Fruit fly (Drosophila melanogaster) whole organism, embryonic: Measurements from ENCODE around the gene CG6023.

Experiments
- CG12744 ChIP-seq: fragments of 200-800 bp; sonication (Bioruptor generic); optimal IDR thresholded peaks from 2 replicates; lab custom pipeline; 2016; ENCODE audit warnings: missing biosample characterization, missing genetic modification characterization
- CG17802 ChIP-seq: fragments of 200-800 bp; sonication (Bioruptor generic); optimal IDR thresholded peaks from 2 replicates; lab custom pipeline; 2018; ENCODE audit warnings: missing biosample characterization, mild to moderate bottlenecking, missing genetic modification characterization, moderate library complexity
- CG31388 ChIP-seq: fragments of 200-800 bp; sonication (Bioruptor generic); optimal IDR thresholded peaks from 2 replicates; lab custom pipeline; 2016; ENCODE audit warnings: missing biosample characterization, missing genetic modification characterization
- CG33557 ChIP-seq: fragments of 200-800 bp; sonication (Bioruptor generic); optimal IDR thresholded peaks from 2 replicates; lab custom pipeline; 2019; ENCODE audit warnings: missing biosample characterization, mild to moderate bottlenecking, missing genetic modification characterization, moderate library complexity
- CG7372 ChIP-seq: fragments of 200-800 bp; sonication (Bioruptor generic); IDR thresholded peaks from 2 replicates; pipeline ENCODE4 v1.3.6; 2022; ENCODE audit warnings: missing biosample characterization, missing genetic modification characterization
- ERR ChIP-seq: fragments of 200-800 bp; sonication (Bioruptor generic); optimal IDR thresholded peaks from 2 replicates; lab custom pipeline; 2016; ENCODE audit warnings: missing biosample characterization, missing genetic modification characterization
- lola ChIP-seq, 3 experiments: fragments of >200 bp in 2 of 3; fragments of 200-800 bp in 1 of 3; sonication (Bioruptor generic) in 1 of 3; optimal IDR thresholded peaks; 2 replicates each; lab custom pipeline; 2017 to 2019; ENCODE audit warnings: missing biosample characterization in 3 of 3, missing genetic modification characterization in 3 of 3, mild to moderate bottlenecking in 1 of 3, moderate library complexity in 1 of 3
- maf-S ChIP-seq: fragments of 200-800 bp; sonication (Bioruptor generic); optimal IDR thresholded peaks from 2 replicates; lab custom pipeline; 2016; ENCODE audit warnings: missing biosample characterization, missing genetic modification characterization

DNA sequence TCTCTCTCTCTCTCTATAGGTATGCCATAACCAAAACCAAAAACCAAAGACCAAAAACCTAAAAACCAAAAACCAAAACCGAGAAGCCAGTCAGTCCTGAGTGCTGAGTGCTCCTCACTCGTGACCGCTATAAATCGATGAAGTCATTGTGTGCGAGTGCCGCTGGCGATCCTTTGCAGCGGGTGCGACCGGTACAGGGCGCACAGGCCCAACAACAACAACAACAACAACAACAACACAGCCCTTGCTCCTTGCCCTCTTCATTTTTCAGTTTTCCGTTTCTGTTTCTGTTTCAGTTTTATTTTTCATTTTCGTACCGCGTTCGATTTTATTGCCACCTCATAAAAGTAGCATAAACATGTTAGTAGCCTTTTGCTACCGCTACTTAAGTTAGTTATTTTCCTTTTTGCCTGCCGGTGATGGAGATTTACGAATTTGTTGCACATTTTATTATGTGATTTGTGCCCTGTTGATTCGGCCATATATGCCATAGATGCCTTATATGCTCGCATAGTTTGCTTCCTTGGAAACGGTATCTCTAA is 20.1 kb downstream of the CG6023 start:
- TF ChIP-seq ERR (GFP tag; lab: Kevin White, UChicago) (no peak), CG31388 (GFP tag; lab: Kevin White, UChicago) (no peak), maf-S (GFP tag; lab: Kevin White, UChicago) (no peak), CG33557 (GFP tag; lab: Kevin White, UChicago) (no peak), CG7372 (GFP tag; lab: Robert Waterston, UW) (no peak), CG12744 (GFP tag; lab: Kevin White, UChicago) (no peak), CG17802 (tag; lab: Kevin White, UChicago) (no peak), lola (GFP tag; optimal IDR thresholded peaks at IDR 0.05; lab: Kevin White, UChicago) (no peak)
